Worm (Caenorhabditis elegans): ENCODE results near the gene Y39A1A.24.

DNA sequence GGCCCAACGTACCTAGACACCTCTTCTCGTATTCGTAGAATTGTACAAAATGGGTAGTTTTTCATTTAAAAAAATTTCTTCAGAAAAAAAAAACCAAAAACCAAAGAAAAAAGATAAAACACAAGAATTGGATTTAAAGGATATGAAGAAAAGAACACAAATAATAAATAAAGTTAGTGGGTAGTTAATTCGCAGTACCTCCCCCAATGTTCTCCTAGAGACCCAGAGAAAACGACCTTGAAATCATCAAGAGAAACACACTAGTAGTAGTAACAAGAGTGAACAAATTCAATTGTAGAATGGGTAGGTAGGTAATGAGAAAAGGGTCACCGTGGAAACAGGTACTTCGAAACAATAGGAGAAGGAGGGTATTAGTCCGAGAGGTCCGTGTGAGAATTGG lies 34.7 kb upstream of the Y39A1A.24 start:
- TF ChIP-seq ztf-11 (tag; optimal IDR thresholded peaks at IDR 0.05) = no peak
- TF ChIP-seq elt-3 (tag; optimal IDR thresholded peaks at IDR 0.05) = no peak
- no peak for TF ChIP-seq blmp-1 (tag; optimal IDR thresholded peaks at IDR 0.05)
- TF ChIP-seq unc-62 (GFP tag; optimal IDR thresholded peaks at IDR 0.05) = no peak
- TF ChIP-seq unc-120 (tag; optimal IDR thresholded peaks at IDR 0.05; ENCODE audit: poor library complexity, severe bottlenecking) = no peak
- TF ChIP-seq snpc-4 (tag; optimal IDR thresholded peaks at IDR 0.05) = no peak
- TF ChIP-seq nhr-237 (tag; optimal IDR thresholded peaks at IDR 0.05) = no peak
- TF ChIP-seq pha-4 (tag; optimal IDR thresholded peaks at IDR 0.05) = no peak
- no peak for TF ChIP-seq bed-3 (GFP tag; optimal IDR thresholded peaks at IDR 0.05)
- no peak for TF ChIP-seq mls-2 (tag; optimal IDR thresholded peaks at IDR 0.05)
